Fruit fly (Drosophila melanogaster) whole organism, embryonic: ENCODE measurements around the gene Tm1.

Experiments
- Awh ChIP-seq: fragments of 200-800 bp; sonication (Bioruptor generic); IDR thresholded peaks from 2 replicates; pipeline ENCODE4, ENCODE4 v1.3.6; 2022; ENCODE audit warnings: missing biosample characterization, missing genetic modification characterization
- BEAF-32 ChIP-seq: fragments of 200-800 bp; sonication (Bioruptor generic); optimal IDR thresholded peaks from 3 replicates; lab custom pipeline; 2017; ENCODE audit warnings: missing biosample characterization, missing genetic modification characterization, mild to moderate bottlenecking, moderate library complexity, missing genetic modification reagents
- CG10147 ChIP-seq: fragments of 200-800 bp; sonication (Bioruptor generic); optimal IDR thresholded peaks from 2 replicates; lab custom pipeline; 2019; ENCODE audit warnings: missing biosample characterization, mild to moderate bottlenecking, missing genetic modification characterization, moderate library complexity
- CG10462 ChIP-seq: fragments of 200-800 bp; sonication (Bioruptor generic); optimal IDR thresholded peaks from 2 replicates; lab custom pipeline; 2016; ENCODE audit warnings: missing biosample characterization, missing genetic modification characterization
- CG12744 ChIP-seq: fragments of 200-800 bp; sonication (Bioruptor generic); optimal IDR thresholded peaks from 2 replicates; lab custom pipeline; 2016; ENCODE audit warnings: missing biosample characterization, missing genetic modification characterization
- CG12942 ChIP-seq: fragments of 200-800 bp; sonication (Bioruptor generic); optimal IDR thresholded peaks from 3 replicates; lab custom pipeline; 2016; ENCODE audit warnings: missing biosample characterization, missing genetic modification characterization
- CG13123 ChIP-seq: fragments of 200-800 bp; sonication (Bioruptor generic); optimal IDR thresholded peaks from 2 replicates; lab custom pipeline; 2016; ENCODE audit warnings: missing biosample characterization, missing genetic modification characterization
- CG13287 ChIP-seq: fragments of 200-800 bp; sonication (Bioruptor generic); IDR thresholded peaks from 2 replicates; pipeline ENCODE4 v1.3.6; 2022; ENCODE audit warnings: missing biosample characterization, missing genetic modification characterization; ENCODE audit not compliant: partially characterized antibody
- CG15514 ChIP-seq: fragments of 200-800 bp; sonication (Bioruptor generic); optimal IDR thresholded peaks from 3 replicates; lab custom pipeline; 2017; ENCODE audit warnings: missing biosample characterization, missing genetic modification characterization, mild to moderate bottlenecking, moderate library complexity, missing genetic modification reagents
- CG18599 ChIP-seq: fragments of 200-800 bp; sonication (Bioruptor generic); optimal IDR thresholded peaks from 3 replicates; lab custom pipeline; 2017; ENCODE audit warnings: missing biosample characterization, missing genetic modification characterization, mild to moderate bottlenecking, moderate library complexity, missing genetic modification reagents
- CG2712 ChIP-seq: fragments of 200-800 bp; optimal IDR thresholded peaks from 3 replicates; lab custom pipeline; 2019; ENCODE audit warnings: missing biosample characterization, mild to moderate bottlenecking, missing genetic modification characterization, moderate library complexity
- CG2889 ChIP-seq: fragments of 200-800 bp; sonication (Bioruptor generic); IDR thresholded peaks from 3 replicates; pipeline ENCODE4 v1.3.6; 2022; ENCODE audit warnings: missing biosample characterization, missing genetic modification characterization
- CG30403 ChIP-seq: fragments of 200-800 bp; sonication (Bioruptor generic); optimal IDR thresholded peaks from 3 replicates; lab custom pipeline; 2016; ENCODE audit warnings: missing biosample characterization, missing genetic modification characterization
- CG30431 ChIP-seq: fragments of 200-800 bp; sonication (Bioruptor generic); optimal IDR thresholded peaks from 2 replicates; lab custom pipeline; 2017; ENCODE audit warnings: missing biosample characterization, missing genetic modification characterization
- CG42726 ChIP-seq: fragments of 200-800 bp; sonication (Bioruptor generic); IDR thresholded peaks from 2 replicates; pipeline ENCODE4 v1.3.6; 2022; ENCODE audit warnings: missing biosample characterization, missing genetic modification characterization; ENCODE audit not compliant: partially characterized antibody
- CG43689 ChIP-seq: fragments of 200-800 bp; sonication (Bioruptor generic); IDR thresholded peaks from 2 replicates; pipeline ENCODE4 v1.3.6; 2022; ENCODE audit warnings: missing biosample characterization, missing genetic modification characterization
- CG5180 ChIP-seq: fragments of 200-800 bp; sonication (Bioruptor generic); optimal IDR thresholded peaks from 3 replicates; lab custom pipeline; 2017; ENCODE audit warnings: missing biosample characterization, missing genetic modification characterization, mild to moderate bottlenecking, moderate library complexity, missing genetic modification reagents
- CG6683 ChIP-seq: fragments of 200-800 bp; sonication (Bioruptor generic); optimal IDR thresholded peaks from 2 replicates; lab custom pipeline; 2017; ENCODE audit warnings: missing biosample characterization, mild to moderate bottlenecking, missing genetic modification characterization, missing genetic modification reagents
- CG8359 ChIP-seq: fragments of 200-800 bp; sonication (Bioruptor generic); optimal IDR thresholded peaks from 2 replicates; lab custom pipeline; 2017; ENCODE audit warnings: missing biosample characterization, mild to moderate bottlenecking, missing genetic modification characterization, borderline replicate concordance
- CG9797 ChIP-seq: fragments of 200-800 bp; sonication (Bioruptor generic); optimal IDR thresholded peaks from 3 replicates; lab custom pipeline; 2018; ENCODE audit warnings: missing biosample characterization, mild to moderate bottlenecking, missing genetic modification characterization
- CHES-1-like ChIP-seq: fragments of 200-800 bp; sonication (Bioruptor generic); optimal IDR thresholded peaks from 2 replicates; lab custom pipeline; 2016; ENCODE audit warnings: missing biosample characterization, missing genetic modification characterization
- D19B ChIP-seq: fragments of 200-800 bp; sonication (Bioruptor generic); optimal IDR thresholded peaks from 2 replicates; lab custom pipeline; 2017; ENCODE audit warnings: missing biosample characterization, mild to moderate bottlenecking, missing genetic modification characterization
- Dek ChIP-seq: fragments of 200-800 bp; sonication (Bioruptor generic); optimal IDR thresholded peaks from 3 replicates; lab custom pipeline; 2019; ENCODE audit warnings: missing biosample characterization, mild to moderate bottlenecking, missing genetic modification characterization, moderate library complexity
- GATAe ChIP-seq: fragments of 200-800 bp; sonication (Bioruptor generic); conservative IDR thresholded peaks from 2 replicates; pipeline ENCODE4 v1.3.6; 2022; ENCODE audit warnings: missing biosample characterization, missing genetic modification characterization
- H2.0 ChIP-seq: fragments of 200-800 bp; sonication (Bioruptor generic); IDR thresholded peaks from 2 replicates; pipeline ENCODE4 v1.3.6; 2022; ENCODE audit warnings: missing biosample characterization, missing genetic modification characterization
- Hr51 ChIP-seq, 2 experiments: fragments of 200-800 bp; sonication (Bioruptor generic); optimal IDR thresholded peaks; 2 replicates in 1 of 2; 3 replicates in 1 of 2; lab custom pipeline; 2016 to 2018; ENCODE audit warnings: missing biosample characterization in 2 of 2, missing genetic modification characterization in 2 of 2, mild to moderate bottlenecking in 1 of 2, moderate library complexity in 1 of 2
- Lhr ChIP-seq: fragments of 200-800 bp; sonication (Bioruptor generic); optimal IDR thresholded peaks from 3 replicates; lab custom pipeline; 2017; ENCODE audit warnings: mild to moderate bottlenecking, missing biosample characterization, missing genetic modification reagents, missing genetic modification characterization
- Pdp1 ChIP-seq, 2 experiments: fragments of 200-800 bp; sonication (Bioruptor generic); optimal IDR thresholded peaks; 3 replicates each; lab custom pipeline; 2016; ENCODE audit warnings: missing biosample characterization in 2 of 2, missing genetic modification characterization in 2 of 2, mild to moderate bottlenecking in 1 of 2, moderate library complexity in 1 of 2
- Sry-δ ChIP-seq: fragments of 200-800 bp; sonication (Bioruptor generic); optimal IDR thresholded peaks from 2 replicates; lab custom pipeline; 2016; ENCODE audit warnings: missing biosample characterization, missing genetic modification characterization
- Stat92E ChIP-seq, 3 experiments: fragments of >200 bp in 2 of 3; fragments of 200-800 bp in 1 of 3; sonication (Bioruptor generic) in 1 of 3; optimal IDR thresholded peaks; 2 replicates each; lab custom pipeline; 2017 to 2019; ENCODE audit warnings: missing biosample characterization in 3 of 3, missing genetic modification characterization in 3 of 3, mild to moderate bottlenecking in 1 of 3, moderate library complexity in 1 of 3
- Vsx1 ChIP-seq: fragments of 200-800 bp; sonication (Bioruptor generic); optimal IDR thresholded peaks from 2 replicates; lab custom pipeline; 2017; ENCODE audit warnings: missing biosample characterization, mild to moderate bottlenecking, missing genetic modification characterization, missing genetic modification reagents
- YL-1 ChIP-seq: fragments of 200-800 bp; sonication (Bioruptor generic); optimal IDR thresholded peaks from 3 replicates; lab custom pipeline; 2017; ENCODE audit warnings: missing biosample characterization, mild to moderate bottlenecking, missing genetic modification characterization
- ara ChIP-seq: fragments of 200-800 bp; sonication (Bioruptor generic); IDR thresholded peaks from 2 replicates; pipeline ENCODE4 v1.3.6; 2022; ENCODE audit warnings: missing biosample characterization, missing genetic modification characterization
- bsh ChIP-seq, 2 experiments: fragments of 200-800 bp; sonication (Bioruptor generic); optimal IDR thresholded peaks; 2 replicates each; lab custom pipeline; 2017 to 2018; ENCODE audit warnings: mild to moderate bottlenecking in 2 of 2, missing biosample characterization in 2 of 2, missing genetic modification characterization in 2 of 2, moderate library complexity in 1 of 2
- chm ChIP-seq: fragments of 200-800 bp; sonication (Bioruptor generic); IDR thresholded peaks from 2 replicates; pipeline ENCODE4 v1.3.6; 2022; ENCODE audit warnings: missing biosample characterization, missing genetic modification characterization
- crc ChIP-seq: fragments of 200-800 bp; sonication (Bioruptor generic); optimal IDR thresholded peaks from 2 replicates; lab custom pipeline; 2016; ENCODE audit warnings: missing biosample characterization, missing genetic modification characterization
- crp ChIP-seq, 2 experiments: fragments of 200-800 bp; sonication (Bioruptor generic); optimal IDR thresholded peaks; 2 replicates in 1 of 2; 3 replicates in 1 of 2; lab custom pipeline; 2017; ENCODE audit warnings: missing biosample characterization in 2 of 2, missing genetic modification characterization in 2 of 2, mild to moderate bottlenecking in 1 of 2, moderate library complexity in 1 of 2
- ewg ChIP-seq: fragments of 200-800 bp; sonication (Bioruptor generic); optimal IDR thresholded peaks from 3 replicates; lab custom pipeline; 2017; ENCODE audit warnings: mild to moderate bottlenecking, missing biosample characterization, missing genetic modification reagents, missing genetic modification characterization
- gce ChIP-seq: fragments of 200-800 bp; sonication (Bioruptor generic); IDR thresholded peaks from 3 replicates; pipeline ENCODE4 v1.3.6; 2022; ENCODE audit warnings: missing biosample characterization, missing genetic modification characterization
- gt ChIP-seq: fragments of 200-800 bp; sonication (Bioruptor generic); IDR thresholded peaks from 2 replicates; pipeline ENCODE4 v1.3.6; 2022; ENCODE audit warnings: missing biosample characterization, missing genetic modification characterization
- hbn ChIP-seq: fragments of 200-800 bp; sonication (Bioruptor generic); IDR thresholded peaks from 2 replicates; pipeline ENCODE4 v1.3.6; 2022; ENCODE audit warnings: missing biosample characterization, missing genetic modification characterization; ENCODE audit not compliant: partially characterized antibody
- p53 ChIP-seq: fragments of 200-800 bp; sonication (Bioruptor generic); optimal IDR thresholded peaks from 2 replicates; lab custom pipeline; 2016; ENCODE audit warnings: missing biosample characterization, missing genetic modification characterization
- pho ChIP-seq: fragments of 200-800 bp; sonication (Bioruptor generic); optimal IDR thresholded peaks from 2 replicates; lab custom pipeline; 2016; ENCODE audit warnings: missing biosample characterization, missing genetic modification characterization
- row ChIP-seq: fragments of 200-800 bp; sonication (Bioruptor generic); IDR thresholded peaks from 3 replicates; pipeline ENCODE4 v1.3.6; 2022; ENCODE audit warnings: missing biosample characterization, missing genetic modification characterization
- scrt ChIP-seq: fragments of 200-800 bp; sonication (Bioruptor generic); optimal IDR thresholded peaks from 2 replicates; lab custom pipeline; 2018; ENCODE audit warnings: missing biosample characterization, mild to moderate bottlenecking, missing genetic modification characterization, moderate library complexity
- sima ChIP-seq: fragments of 200-800 bp; sonication (Bioruptor generic); optimal IDR thresholded peaks from 2 replicates; lab custom pipeline; 2016; ENCODE audit warnings: missing biosample characterization, missing genetic modification characterization
- sisA ChIP-seq: fragments of 200-800 bp; sonication (Bioruptor generic); IDR thresholded peaks from 2 replicates; pipeline ENCODE4 v1.3.6; 2022; ENCODE audit warnings: missing biosample characterization, missing genetic modification characterization
- tup ChIP-seq: fragments of 200-800 bp; sonication (Bioruptor generic); optimal IDR thresholded peaks from 2 replicates; lab custom pipeline; 2016; ENCODE audit warnings: missing biosample characterization, mild to moderate bottlenecking, missing genetic modification characterization, moderate library complexity
- vnd ChIP-seq: fragments of 200-800 bp; sonication (Bioruptor generic); IDR thresholded peaks from 3 replicates; pipeline ENCODE4 v1.3.6; 2022; ENCODE audit warnings: missing biosample characterization, missing genetic modification characterization; ENCODE audit not compliant: partially characterized antibody

The Tm1 gene

DNA sequence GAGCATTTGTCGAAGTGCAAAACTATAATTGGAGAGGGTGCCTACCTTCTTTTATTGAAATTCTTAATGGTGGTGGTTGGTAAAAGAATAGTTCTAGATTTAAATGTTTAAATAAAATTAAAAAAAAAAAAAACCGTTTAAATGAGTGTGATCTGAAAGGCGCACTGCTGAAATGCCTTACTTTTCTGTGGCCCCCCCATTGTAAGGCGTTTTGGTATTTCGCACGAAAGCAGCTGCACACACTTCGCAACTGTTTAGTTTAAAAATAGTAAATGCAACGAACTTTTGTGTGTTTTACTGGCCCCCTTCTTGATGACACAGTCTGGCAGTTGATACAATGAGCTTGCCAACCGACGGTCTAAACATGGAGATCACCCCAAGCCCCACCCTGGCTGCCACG lies 9.6 kb upstream of the Tm1 start, which contains the start of the genes CG14864 and Zip88E:
CG14864 (minus strand) TSS at position 113 of the 400 bp plus-strand sequence.
Zip88E (plus strand) TSS at position 237 of the 400 bp plus-strand sequence.
- no peak for TF ChIP-seq CHES-1-like (GFP tag; lab: Kevin White, UChicago)
- TF ChIP-seq sima (GFP tag; lab: Kevin White, UChicago), result no peak
- 0 out of 2 replicates have a peak, but pooled peaks have one; percentile 23 for TF ChIP-seq CG42726 (GFP tag; lab: Robert Waterston, UW)
- TF ChIP-seq CG5180 (GFP tag; lab: Kevin White, UChicago), result no peak
- TF ChIP-seq CG9797 (GFP tag; lab: Kevin White, UChicago), result peak; percentile 77
- no peak for TF ChIP-seq CG12744
- TF ChIP-seq bsh (GFP tag; optimal IDR thresholded peaks at IDR 0.05; lab: Kevin White, UChicago), result no peak
- peak in 1 of 2 experiments; percentile 15 for TF ChIP-seq Pdp1 (GFP tag; optimal IDR thresholded peaks at IDR 0.05; lab: Kevin White, UChicago)
- no peak for TF ChIP-seq p53 (GFP tag; lab: Kevin White, UChicago)
- TF ChIP-seq crp (GFP tag; optimal IDR thresholded peaks at IDR 0.05; lab: Kevin White, UChicago), result peak in 1 of 2 experiments; percentile 8
- no peak for TF ChIP-seq gce (GFP tag; lab: Robert Waterston, UW)
- no peak for TF ChIP-seq crc
- TF ChIP-seq BEAF-32 (GFP tag; lab: Kevin White, UChicago), result peak; percentile 34
- no peak for TF ChIP-seq gt (GFP tag; lab: Robert Waterston, UW)
- TF ChIP-seq CG30403 (GFP tag; lab: Kevin White, UChicago), result no peak
- TF ChIP-seq D19B (GFP tag; lab: Kevin White, UChicago), result no peak
- no peak for TF ChIP-seq CG30431
- TF ChIP-seq ewg (GFP tag; lab: Kevin White, UChicago), result no peak
- no peak for TF ChIP-seq CG18599 (GFP tag; lab: Kevin White, UChicago)
- TF ChIP-seq row, result peak; percentile 19; the same call in 1 of the 3 replicates
- no peak for TF ChIP-seq CG8359
- no peak for TF ChIP-seq Dek (tag; lab: Kevin White, UChicago)
- TF ChIP-seq H2.0 (GFP tag; lab: Robert Waterston, UW), result no peak
- TF ChIP-seq CG12942 (GFP tag; lab: Kevin White, UChicago), result no peak
- TF ChIP-seq CG10462 (GFP tag; lab: Kevin White, UChicago), result no peak
- TF ChIP-seq CG43689, result no peak
- no peak for TF ChIP-seq sisA (GFP tag; lab: Robert Waterston, UW)
- no peak for TF ChIP-seq chm (GFP tag; lab: Robert Waterston, UW)
- peak; percentile 57 for TF ChIP-seq CG15514 (GFP tag; lab: Kevin White, UChicago)
- TF ChIP-seq Sry-δ (GFP tag; lab: Kevin White, UChicago), result peak; percentile 20
- TF ChIP-seq tup (GFP tag; lab: Kevin White, UChicago), result no peak
- no peak for TF ChIP-seq Vsx1
- TF ChIP-seq Awh (GFP tag; lab: Robert Waterston, UW), result no peak
- peak; percentile 44 for TF ChIP-seq YL-1 (GFP tag; lab: Kevin White, UChicago)
- TF ChIP-seq GATAe, result no peak
- TF ChIP-seq CG13123 (GFP tag; lab: Kevin White, UChicago), result no peak
- TF ChIP-seq vnd (GFP tag; lab: Robert Waterston, UW), result no peak
- TF ChIP-seq CG10147 (GFP tag; lab: Kevin White, UChicago), result no peak
- no peak for TF ChIP-seq Lhr (GFP tag; lab: Kevin White, UChicago)
- TF ChIP-seq ara (GFP tag; lab: Robert Waterston, UW), result no peak
- no peak for TF ChIP-seq scrt (GFP tag; lab: Kevin White, UChicago)
- TF ChIP-seq pho (GFP tag; lab: Kevin White, UChicago), result no peak
- TF ChIP-seq CG2889 (GFP tag; lab: Robert Waterston, UW), result no peak
- TF ChIP-seq CG13287 (GFP tag; lab: Robert Waterston, UW), result peak; percentile 49; the same call in 1 of the 2 replicates
- TF ChIP-seq CG6683, result no peak
- no peak for TF ChIP-seq CG2712 (tag; lab: Kevin White, UChicago)
- TF ChIP-seq Stat92E (GFP tag; optimal IDR thresholded peaks at IDR 0.05; lab: Kevin White, UChicago), result no peak
- TF ChIP-seq hbn (GFP tag; lab: Robert Waterston, UW), result no peak
- no peak for TF ChIP-seq Hr51 (GFP tag; optimal IDR thresholded peaks at IDR 0.05; lab: Kevin White, UChicago)
